Fruit fly (Drosophila melanogaster) whole organism, embryonic: Measurements from ENCODE around the gene Tsc1.

Experiments used
- Atf-2 ChIP-seq: fragments of 200-800 bp; sonication (Bioruptor generic); optimal IDR thresholded peaks from 2 replicates; lab custom pipeline; 2016; ENCODE audit warnings: missing biosample characterization, missing genetic modification characterization
- Bdp1 ChIP-seq: fragments of 200-800 bp; sonication (Bioruptor generic); optimal IDR thresholded peaks from 3 replicates; lab custom pipeline; 2016; ENCODE audit warnings: missing biosample characterization, missing genetic modification characterization
- Bgb ChIP-seq: fragments of 200-800 bp; sonication (Bioruptor generic); IDR thresholded peaks from 2 replicates; pipeline ENCODE4 v1.3.6; 2022; ENCODE audit warnings: missing biosample characterization, missing genetic modification characterization; ENCODE audit not compliant: partially characterized antibody
- CG10565 ChIP-seq: fragments of 200-800 bp; sonication (Bioruptor generic); optimal IDR thresholded peaks from 3 replicates; lab custom pipeline; 2016; ENCODE audit warnings: missing biosample characterization, mild to moderate bottlenecking, missing genetic modification characterization
- CG10959 ChIP-seq: fragments of 200-800 bp; sonication (Bioruptor generic); IDR thresholded peaks from 2 replicates; pipeline ENCODE4 v1.3.6; 2022; ENCODE audit warnings: missing biosample characterization, missing genetic modification characterization
- CG11093 ChIP-seq: fragments of 200-800 bp; sonication (Bioruptor generic); IDR thresholded peaks from 3 replicates; pipeline ENCODE4 v1.3.6; 2022; ENCODE audit warnings: missing biosample characterization, missing genetic modification characterization
- CG12942 ChIP-seq: fragments of 200-800 bp; sonication (Bioruptor generic); optimal IDR thresholded peaks from 3 replicates; lab custom pipeline; 2016; ENCODE audit warnings: missing biosample characterization, missing genetic modification characterization
- CG14667 ChIP-seq: fragments of 200-800 bp; sonication (Bioruptor generic); IDR thresholded peaks from 2 replicates; pipeline ENCODE4 v1.3.6; 2022; ENCODE audit warnings: missing biosample characterization, missing genetic modification characterization
- CG15479 ChIP-seq: fragments of 200-800 bp; sonication (Bioruptor generic); optimal IDR thresholded peaks from 3 replicates; lab custom pipeline; 2019; ENCODE audit warnings: missing biosample characterization, mild to moderate bottlenecking, missing genetic modification characterization, moderate library complexity
- CG1603 ChIP-seq: fragments of 200-800 bp; sonication (Bioruptor generic); optimal IDR thresholded peaks from 2 replicates; lab custom pipeline; 2019; ENCODE audit warnings: missing biosample characterization, mild to moderate bottlenecking, missing genetic modification characterization, moderate library complexity
- CG17186 ChIP-seq: fragments of 200-800 bp; sonication (Bioruptor generic); optimal IDR thresholded peaks from 3 replicates; lab custom pipeline; 2017; ENCODE audit warnings: missing biosample characterization, missing genetic modification reagents, missing genetic modification characterization
- CG17328 ChIP-seq: fragments of 200-800 bp; sonication (Bioruptor generic); IDR thresholded peaks from 2 replicates; pipeline ENCODE4 v1.3.6; 2022; ENCODE audit warnings: missing biosample characterization, missing genetic modification characterization
- CG17361 ChIP-seq: fragments of 200-800 bp; sonication (Bioruptor generic); IDR thresholded peaks from 3 replicates; pipeline ENCODE4 v1.3.6; 2022; ENCODE audit warnings: missing biosample characterization, missing genetic modification characterization
- CG17802 ChIP-seq: fragments of 200-800 bp; sonication (Bioruptor generic); optimal IDR thresholded peaks from 2 replicates; lab custom pipeline; 2018; ENCODE audit warnings: missing biosample characterization, mild to moderate bottlenecking, missing genetic modification characterization, moderate library complexity
- CG17829 ChIP-seq: fragments of 200-800 bp; optimal IDR thresholded peaks from 2 replicates; lab custom pipeline; 2019; ENCODE audit warnings: missing biosample characterization, mild to moderate bottlenecking, missing genetic modification characterization, moderate library complexity
- CG2116 ChIP-seq: fragments of 200-800 bp; sonication (Bioruptor generic); optimal IDR thresholded peaks from 3 replicates; lab custom pipeline; 2018; ENCODE audit warnings: missing biosample characterization, mild to moderate bottlenecking, missing genetic modification characterization
- CG2120 ChIP-seq: fragments of 200-800 bp; sonication (Bioruptor generic); optimal IDR thresholded peaks from 3 replicates; lab custom pipeline; 2016; ENCODE audit warnings: missing biosample characterization, missing genetic modification characterization
- CG3407 ChIP-seq: fragments of 200-800 bp; sonication (Bioruptor generic); optimal IDR thresholded peaks from 2 replicates; lab custom pipeline; 2018; ENCODE audit warnings: missing biosample characterization, mild to moderate bottlenecking, missing genetic modification characterization
- CG34224 ChIP-seq: fragments of 200-800 bp; sonication (Bioruptor generic); IDR thresholded peaks from 3 replicates; pipeline ENCODE4 v1.3.6; 2022; ENCODE audit warnings: missing biosample characterization, missing genetic modification characterization; ENCODE audit not compliant: partially characterized antibody
- CG4328 ChIP-seq: fragments of 200-800 bp; sonication (Bioruptor generic); optimal IDR thresholded peaks from 3 replicates; lab custom pipeline; 2017; ENCODE audit warnings: missing biosample characterization, missing genetic modification reagents, missing genetic modification characterization
- CG6791 ChIP-seq: fragments of 200-800 bp; sonication (Bioruptor generic); IDR thresholded peaks from 3 replicates; pipeline ENCODE4 v1.3.6; 2022; ENCODE audit warnings: missing biosample characterization, missing genetic modification characterization; ENCODE audit not compliant: partially characterized antibody
- Chrac-16 ChIP-seq: fragments of 200-800 bp; sonication (Bioruptor generic); optimal IDR thresholded peaks from 3 replicates; lab custom pipeline; 2016; ENCODE audit warnings: missing biosample characterization, missing genetic modification characterization
- CoRest ChIP-seq: fragments of 200-800 bp; sonication (Bioruptor generic); optimal IDR thresholded peaks from 3 replicates; lab custom pipeline; 2018; ENCODE audit warnings: missing biosample characterization, mild to moderate bottlenecking, missing genetic modification characterization, moderate library complexity
- CrebB ChIP-seq: fragments of 200-800 bp; sonication (Bioruptor generic); optimal IDR thresholded peaks from 3 replicates; lab custom pipeline; 2018; ENCODE audit warnings: missing biosample characterization, mild to moderate bottlenecking, missing genetic modification characterization
- Elba2 ChIP-seq: fragments of 200-800 bp; sonication (Bioruptor generic); optimal IDR thresholded peaks from 3 replicates; lab custom pipeline; 2016; ENCODE audit warnings: missing biosample characterization, missing genetic modification characterization
- Gug ChIP-seq: fragments of 200-800 bp; sonication (Bioruptor generic); IDR thresholded peaks from 4 replicates; pipeline ENCODE4 v1.3.6; 2022; ENCODE audit warnings: missing biosample characterization, missing genetic modification characterization
- Jarid2 ChIP-seq: fragments of 200-800 bp; sonication (Bioruptor generic); optimal IDR thresholded peaks from 3 replicates; lab custom pipeline; 2017; ENCODE audit warnings: mild to moderate bottlenecking, missing biosample characterization, missing genetic modification reagents, missing genetic modification characterization
- Kr ChIP-seq: fragments of 200-800 bp; sonication (Bioruptor generic); optimal IDR thresholded peaks from 2 replicates; lab custom pipeline; 2017; ENCODE audit warnings: missing biosample characterization, mild to moderate bottlenecking, missing genetic modification characterization
- Lpt ChIP-seq: fragments of >200 bp; optimal IDR thresholded peaks from 2 replicates; lab custom pipeline; 2018; ENCODE audit warnings: missing biosample characterization, missing genetic modification characterization
- MTF-1 ChIP-seq: fragments of 200-800 bp; sonication (Bioruptor generic); optimal IDR thresholded peaks from 2 replicates; lab custom pipeline; 2018; ENCODE audit warnings: missing biosample characterization, mild to moderate bottlenecking, missing genetic modification characterization, borderline replicate concordance
- Mes4 ChIP-seq: fragments of 200-800 bp; sonication (Bioruptor generic); optimal IDR thresholded peaks from 2 replicates; lab custom pipeline; 2016; ENCODE audit warnings: missing biosample characterization, missing genetic modification characterization
- Six4 ChIP-seq: fragments of 200-800 bp; sonication (Bioruptor generic); optimal IDR thresholded peaks from 2 replicates; lab custom pipeline; 2016; ENCODE audit warnings: missing biosample characterization, missing genetic modification characterization
- Sox100B ChIP-seq: fragments of 200-800 bp; sonication (Bioruptor generic); optimal IDR thresholded peaks from 3 replicates; lab custom pipeline; 2018; ENCODE audit warnings: missing biosample characterization, mild to moderate bottlenecking, missing genetic modification characterization
- Spps ChIP-seq: fragments of 200-800 bp; sonication (Bioruptor generic); optimal IDR thresholded peaks from 2 replicates; lab custom pipeline; 2018; ENCODE audit warnings: missing biosample characterization, mild to moderate bottlenecking, missing genetic modification characterization
- YL-1 ChIP-seq: fragments of 200-800 bp; sonication (Bioruptor generic); optimal IDR thresholded peaks from 3 replicates; lab custom pipeline; 2017; ENCODE audit warnings: missing biosample characterization, mild to moderate bottlenecking, missing genetic modification characterization
- ac ChIP-seq: fragments of 200-800 bp; sonication (Bioruptor generic); optimal IDR thresholded peaks from 3 replicates; lab custom pipeline; 2017; ENCODE audit warnings: missing biosample characterization, mild to moderate bottlenecking, missing genetic modification characterization
- cg ChIP-seq: fragments of 200-800 bp; sonication (Bioruptor generic); optimal IDR thresholded peaks from 3 replicates; lab custom pipeline; 2019; ENCODE audit warnings: missing biosample characterization, mild to moderate bottlenecking, missing genetic modification characterization, moderate library complexity
- chn ChIP-seq: fragments of 200-800 bp; sonication (Bioruptor generic); optimal IDR thresholded peaks from 2 replicates; lab custom pipeline; 2016; ENCODE audit warnings: missing biosample characterization, missing genetic modification characterization
- dpn ChIP-seq, 2 experiments: fragments of 200-800 bp; sonication (Bioruptor generic); optimal IDR thresholded peaks; 3 replicates each; lab custom pipeline; 2016; ENCODE audit warnings: missing biosample characterization in 2 of 2, missing genetic modification characterization in 2 of 2
- ewg ChIP-seq: fragments of 200-800 bp; sonication (Bioruptor generic); optimal IDR thresholded peaks from 3 replicates; lab custom pipeline; 2017; ENCODE audit warnings: mild to moderate bottlenecking, missing biosample characterization, missing genetic modification reagents, missing genetic modification characterization
- gce ChIP-seq: fragments of 200-800 bp; sonication (Bioruptor generic); IDR thresholded peaks from 3 replicates; pipeline ENCODE4 v1.3.6; 2022; ENCODE audit warnings: missing biosample characterization, missing genetic modification characterization
- gcm2 ChIP-seq: fragments of 200-800 bp; sonication (Bioruptor generic); optimal IDR thresholded peaks from 2 replicates; lab custom pipeline; 2016; ENCODE audit warnings: missing biosample characterization, missing genetic modification characterization
- grau ChIP-seq: fragments of 200-800 bp; optimal IDR thresholded peaks from 3 replicates; lab custom pipeline; 2019; ENCODE audit warnings: missing biosample characterization, mild to moderate bottlenecking, missing genetic modification characterization, moderate library complexity
- hkb ChIP-seq, 2 experiments: fragments of 200-800 bp in 1 of 2; fragments of >200 bp in 1 of 2; sonication (Bioruptor generic) in 1 of 2; IDR thresholded peaks in 1 of 2; optimal IDR thresholded peaks in 1 of 2; 2 replicates each; pipeline versions ENCODE4 v1.3.6 to Lab custom; 2017 to 2022; ENCODE audit warnings: missing biosample characterization in 1 of 2, missing genetic modification characterization in 1 of 2
- run ChIP-seq: fragments of 200-800 bp; sonication (Bioruptor generic); optimal IDR thresholded peaks from 3 replicates; lab custom pipeline; 2018; ENCODE audit warnings: missing biosample characterization, mild to moderate bottlenecking, missing genetic modification characterization
- sens ChIP-seq: fragments of 200-800 bp; sonication (Bioruptor generic); peaks from one replicate; lab custom pipeline; 2016; ENCODE audit warnings: missing biosample characterization, missing genetic modification characterization
- tap ChIP-seq: fragments of 200-800 bp; optimal IDR thresholded peaks from 3 replicates; lab custom pipeline; 2019; ENCODE audit warnings: missing biosample characterization, mild to moderate bottlenecking, missing genetic modification characterization, moderate library complexity
- twi ChIP-seq: fragments of 200-800 bp; optimal IDR thresholded peaks from 2 replicates; lab custom pipeline; 2019; ENCODE audit warnings: missing biosample characterization, mild to moderate bottlenecking, missing genetic modification characterization, moderate library complexity
- zfh2 ChIP-seq: fragments of 200-800 bp; sonication (Bioruptor generic); optimal IDR thresholded peaks from 2 replicates; lab custom pipeline; 2016; ENCODE audit warnings: missing biosample characterization, missing genetic modification characterization

Gene Tsc1

dm6 chr3R:24161173-24161811 is 31.2 kb downstream of the Tsc1 start, which contains the start of the genes Myo95E and TBC1d7 (continued):
- peak; percentile 72 for TF ChIP-seq ewg
- TF ChIP-seq Atf-2: no peak
- no peak for TF ChIP-seq hkb (optimal IDR thresholded peaks at IDR 0.05; lab: Kevin White, UChicago)
- peak; percentile 92 for TF ChIP-seq hkb (GFP tag; IDR thresholded peaks at IDR 0.05; lab: Robert Waterston, UW)
- peak; percentile 90 for TF ChIP-seq CG11093
- peak; percentile 92 for TF ChIP-seq CG17361 (GFP tag; lab: Robert Waterston, UW)
- TF ChIP-seq CG10565 (GFP tag; lab: Kevin White, UChicago): no peak
- peak; percentile 7 to 91 for TF ChIP-seq dpn (GFP tag; optimal IDR thresholded peaks at IDR 0.05; lab: Kevin White, UChicago)
- peak; percentile 70 for TF ChIP-seq chn (GFP tag; lab: Kevin White, UChicago)
- peak; percentile 86 for TF ChIP-seq Chrac-16 (GFP tag; lab: Kevin White, UChicago)
- TF ChIP-seq CG2116: peak; percentile 80
- TF ChIP-seq CG4328 (GFP tag; lab: Kevin White, UChicago): peak; percentile 54
- peak; percentile 95 for TF ChIP-seq CG14667 (GFP tag; lab: Robert Waterston, UW)
- peak; percentile 89 for TF ChIP-seq grau (tag; lab: Kevin White, UChicago)
- TF ChIP-seq CG1603 (tag; lab: Kevin White, UChicago): no peak
- TF ChIP-seq CG3407 (GFP tag; lab: Kevin White, UChicago): peak; percentile 61
- TF ChIP-seq CG17802 (tag; lab: Kevin White, UChicago): peak; percentile 38
- TF ChIP-seq Sox100B (GFP tag; lab: Kevin White, UChicago): peak; percentile 86
- peak; percentile 45; the same call in 1 of the 2 replicates for TF ChIP-seq Bgb
- no peak for TF ChIP-seq cg (GFP tag; lab: Kevin White, UChicago)
- peak; percentile 93 for TF ChIP-seq CoRest (tag; lab: Kevin White, UChicago)
- TF ChIP-seq ac (GFP tag; lab: Kevin White, UChicago): no peak
- TF ChIP-seq CG10959 (GFP tag; lab: Robert Waterston, UW): peak; percentile 89
- peak; percentile 73 for TF ChIP-seq zfh2 (GFP tag; lab: Kevin White, UChicago)
- peak; percentile 76 for TF ChIP-seq YL-1 (GFP tag; lab: Kevin White, UChicago)
- peak; percentile 88 for TF ChIP-seq sens (GFP tag; lab: Kevin White, UChicago)
- no peak for TF ChIP-seq Lpt (GFP tag; lab: Kevin White, UChicago)
- no peak for TF ChIP-seq Kr (GFP tag; lab: Kevin White, UChicago)
- TF ChIP-seq CG17328 (GFP tag; lab: Robert Waterston, UW): peak; percentile 79
- no peak for TF ChIP-seq Mes4 (GFP tag; lab: Kevin White, UChicago)
- TF ChIP-seq Elba2 (GFP tag; lab: Kevin White, UChicago): peak; percentile 48
- TF ChIP-seq CG17829 (tag; lab: Kevin White, UChicago): peak; percentile 89
- peak; percentile 76 for TF ChIP-seq Six4
- TF ChIP-seq CG15479 (GFP tag; lab: Kevin White, UChicago): no peak
- peak; percentile 62 for TF ChIP-seq twi (tag; lab: Kevin White, UChicago)
- peak; percentile 88; the same call in 3 of the 4 replicates for TF ChIP-seq Gug (GFP tag; lab: Robert Waterston, UW)
- TF ChIP-seq run: peak; percentile 72
- TF ChIP-seq Jarid2: no peak
- TF ChIP-seq CG6791 (GFP tag; lab: Robert Waterston, UW): peak; percentile 39; the same call in 1 of the 3 replicates
- TF ChIP-seq gcm2 (GFP tag; lab: Kevin White, UChicago): no peak
- TF ChIP-seq CG34224: peak; percentile 71; the same call in 2 of the 3 replicates
- no peak for TF ChIP-seq tap (tag; lab: Kevin White, UChicago)
- TF ChIP-seq Bdp1 (GFP tag; lab: Kevin White, UChicago): no peak
- TF ChIP-seq CG2120 (GFP tag; lab: Kevin White, UChicago): peak; percentile 84
- TF ChIP-seq gce (GFP tag; lab: Robert Waterston, UW): peak; percentile 80; the same call in 2 of the 3 replicates
- TF ChIP-seq MTF-1 (GFP tag; lab: Kevin White, UChicago): peak; percentile 27
- TF ChIP-seq Spps (tag; lab: Kevin White, UChicago): peak; percentile 67
- peak; percentile 60 for TF ChIP-seq CrebB (tag; lab: Kevin White, UChicago)
- peak; percentile 42 for TF ChIP-seq CG17186
- peak; percentile 78 for TF ChIP-seq CG12942 (GFP tag; lab: Kevin White, UChicago)
